Fruit fly (Drosophila melanogaster) ovary, adult (tissue): Measurements from ENCODE around the gene anchor.

Experiments used
- CG17801 ChIP-seq: fragments of 200-800 bp; optimal IDR thresholded peaks from 2 replicates; lab custom pipeline; 2019; ENCODE audit warnings: missing biosample characterization, mild to moderate bottlenecking, missing genetic modification characterization, moderate library complexity; ENCODE audit not compliant: partially characterized antibody

Gene anchor

DNA sequence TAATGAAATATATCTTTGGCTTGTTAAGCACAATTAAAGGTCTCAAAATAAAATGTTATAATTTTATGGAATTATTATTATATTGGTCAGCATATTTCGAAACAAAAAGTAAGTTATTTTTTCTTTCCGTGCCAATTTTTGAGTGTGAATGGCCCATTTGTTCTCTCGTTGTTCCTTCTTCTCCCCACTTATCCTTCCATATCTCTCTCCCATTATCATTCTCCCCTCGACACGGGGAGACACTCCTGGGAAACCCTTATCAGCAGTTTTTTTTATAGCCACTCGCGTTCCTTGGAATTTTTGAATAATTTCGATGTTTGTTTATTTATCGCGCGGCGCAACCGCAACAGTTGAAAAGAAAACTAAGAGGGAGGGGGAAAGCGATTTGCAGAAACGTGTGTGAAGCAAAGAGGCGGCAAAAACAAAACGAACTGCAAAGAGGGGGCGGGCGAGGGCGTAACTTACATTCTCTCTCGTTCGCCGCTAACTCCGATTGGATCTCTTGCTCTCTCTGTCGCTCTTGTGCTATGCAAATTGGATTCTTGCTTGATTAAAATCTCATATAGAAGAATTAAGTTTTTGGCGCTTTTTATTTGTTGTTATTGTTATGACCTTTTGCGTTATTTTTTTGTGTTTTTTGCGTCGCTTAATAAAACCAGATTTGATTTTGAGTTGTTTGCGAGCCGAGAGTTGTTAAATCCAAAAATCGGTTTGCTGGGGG lies 46.2 kb downstream of the anchor start:
- no peak for TF ChIP-seq CG17801 (GFP tag; lab: Kevin White, UChicago)

DNA sequence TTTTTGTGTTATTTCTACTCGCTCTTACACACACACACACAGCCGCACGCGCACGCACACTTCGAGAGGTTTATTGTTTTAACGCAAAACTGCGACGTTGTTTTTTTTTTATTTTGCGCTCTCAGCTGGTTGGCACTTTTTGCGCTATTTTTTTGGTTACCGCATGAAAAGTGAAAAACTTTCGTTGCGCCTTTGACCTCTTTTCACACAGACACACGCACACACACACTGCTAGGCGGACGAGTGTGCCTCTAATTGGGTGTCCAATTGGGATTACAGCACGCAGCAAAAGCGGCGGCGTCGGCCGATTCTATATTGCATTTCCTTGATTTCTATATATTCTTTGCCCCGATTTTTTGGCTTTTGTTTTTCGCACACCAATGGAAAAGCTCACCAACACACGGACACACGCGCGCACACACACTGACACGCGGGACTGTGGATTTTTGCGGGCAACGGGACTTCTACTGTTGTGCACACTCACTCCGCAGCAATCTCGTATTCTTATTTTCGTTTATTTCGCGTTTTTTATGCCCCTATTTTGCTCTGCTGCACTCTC lies 46.8 kb downstream of the anchor start:
- TF ChIP-seq CG17801 (GFP tag; lab: Kevin White, UChicago), result no peak

DNA sequence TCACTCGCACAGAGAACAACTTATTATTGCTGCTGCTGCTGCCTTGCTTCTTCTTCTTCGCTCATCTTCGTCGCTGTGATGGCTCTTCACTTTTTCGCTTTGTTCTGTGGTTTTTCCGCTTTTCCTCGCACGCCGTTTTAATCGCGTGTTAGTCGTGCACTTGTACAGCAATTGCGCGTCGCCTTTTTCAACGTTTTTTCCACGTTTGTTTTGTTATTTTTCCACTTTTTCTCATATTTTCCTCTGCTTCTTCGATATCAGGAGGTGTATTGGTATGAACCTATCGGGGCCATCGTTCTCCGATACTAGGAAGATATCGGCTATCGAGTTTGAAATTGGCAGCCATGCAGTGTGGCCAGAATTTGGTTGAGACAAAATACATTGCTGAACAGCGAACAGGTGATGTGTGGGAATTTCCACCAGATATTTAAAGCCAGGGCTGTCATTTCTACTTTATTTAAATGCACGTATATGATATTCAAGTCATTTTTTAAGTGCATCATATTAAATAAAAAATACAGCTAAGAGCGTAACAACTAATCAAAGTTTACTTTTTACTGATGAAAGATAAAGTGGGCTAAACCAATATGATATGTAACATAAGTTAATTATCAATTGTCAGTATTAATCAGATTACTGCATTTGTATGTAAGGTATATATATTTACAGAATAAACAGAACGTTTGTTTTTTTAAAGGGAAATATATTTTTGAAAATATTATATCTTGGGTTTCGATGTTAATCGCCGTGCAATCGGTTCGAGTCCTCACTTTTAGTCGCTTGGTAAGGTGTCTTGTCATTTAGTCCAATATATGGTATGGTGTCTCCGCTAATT lies 47.5 kb downstream of the anchor start, which contains the start of gene Crtc:
Crtc (minus strand) TSS at position 290 of the 835 bp plus-strand sequence.
- TF ChIP-seq CG17801 (GFP tag; lab: Kevin White, UChicago), result peak; percentile 63

DNA sequence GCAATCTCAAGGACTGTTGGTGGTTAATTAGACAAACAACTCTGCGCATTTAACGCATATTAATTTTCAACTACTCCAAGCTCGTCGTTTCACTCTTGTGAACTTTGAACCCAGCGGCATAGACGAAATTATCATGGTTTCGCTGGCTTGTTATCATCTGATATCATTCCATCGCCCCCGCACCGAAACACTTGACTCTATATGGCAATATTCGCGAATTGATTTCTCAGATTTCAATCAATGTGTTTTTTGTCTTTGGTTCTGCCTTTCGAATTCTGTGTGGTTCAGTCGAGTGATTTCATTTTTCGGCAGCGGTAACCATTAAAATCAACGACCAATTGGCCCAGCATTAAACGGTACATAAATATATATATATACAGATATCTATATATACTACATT lies 49.7 kb downstream of the anchor start, which contains the start of gene CG34251:
CG34251 (plus strand) TSS at position 301 of the 400 bp plus-strand sequence.
- TF ChIP-seq CG17801 (GFP tag; lab: Kevin White, UChicago), result no peak

DNA sequence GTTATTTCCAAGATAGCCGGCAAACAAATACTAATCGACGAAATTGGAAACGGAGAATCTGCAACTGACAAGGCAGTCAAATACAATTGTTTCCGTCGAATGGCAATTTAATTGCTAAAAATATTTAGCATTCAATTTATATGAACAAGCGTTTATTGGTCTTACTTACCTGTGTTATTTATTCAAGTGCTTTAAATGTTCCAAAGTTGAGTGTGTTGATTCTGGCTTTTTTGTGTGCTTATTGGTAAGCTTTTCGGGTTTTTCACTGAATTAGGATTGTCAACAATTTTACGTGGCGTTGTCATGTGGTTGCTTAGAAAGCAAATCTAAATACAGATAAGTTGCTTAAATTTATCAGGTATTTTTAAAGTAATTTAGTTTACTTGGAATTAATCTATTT lies 50.1 kb downstream of the anchor start:
- no peak for TF ChIP-seq CG17801 (GFP tag; lab: Kevin White, UChicago)
